Worm (Caenorhabditis elegans) whole organism, late embryonic: Measurements from ENCODE around the gene Y38C1AA.12.

Experiments
- pha-4 ChIP-seq: fragments of 150-350 bp; optimal IDR thresholded peaks from 2 replicates; lab custom pipeline; 2018; ENCODE audit warnings: missing biosample characterization, missing genetic modification reagents, missing genetic modification characterization
- zip-5 ChIP-seq: sonication (generic microtip); optimal IDR thresholded peaks from 2 replicates; lab custom pipeline; 2016; ENCODE audit warnings: missing genetic modification characterization, missing compliant biosample characterization

DNA sequence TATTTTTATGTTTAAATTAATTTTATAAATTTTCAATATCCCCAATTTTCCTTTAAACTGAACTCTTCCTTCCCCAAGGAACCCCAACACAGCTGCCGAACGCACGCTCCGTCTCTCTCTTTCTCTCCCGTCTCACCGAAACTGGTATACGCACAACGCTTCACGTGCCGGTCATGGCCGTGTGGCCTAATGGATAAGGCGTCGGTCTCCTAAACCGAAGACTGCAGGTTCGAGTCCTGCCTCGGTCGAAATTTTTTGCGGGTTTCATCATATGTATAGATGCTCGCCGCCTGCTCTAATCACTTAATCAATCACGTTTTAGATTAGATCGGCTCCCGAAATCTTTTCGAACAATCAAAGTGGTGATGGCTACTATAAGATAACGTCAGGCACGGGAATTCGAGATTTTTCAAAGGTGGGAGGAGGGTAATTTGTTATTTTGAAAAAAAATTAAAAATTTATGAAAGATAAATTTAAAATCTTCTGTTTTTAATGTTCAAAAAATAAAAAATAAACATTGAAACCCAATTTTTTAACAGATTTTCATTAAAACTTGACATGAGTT, 48.2 kb upstream of the Y38C1AA.12 start:
- TF ChIP-seq pha-4 (tag; lab: Kevin White, UChicago) (no peak), zip-5 (tag; lab: Kevin White, UChicago) (peak; percentile 75)
